Worm (Caenorhabditis elegans): ENCODE results near the gene Y56A3A.31.

Gene Y56A3A.31

DNA sequence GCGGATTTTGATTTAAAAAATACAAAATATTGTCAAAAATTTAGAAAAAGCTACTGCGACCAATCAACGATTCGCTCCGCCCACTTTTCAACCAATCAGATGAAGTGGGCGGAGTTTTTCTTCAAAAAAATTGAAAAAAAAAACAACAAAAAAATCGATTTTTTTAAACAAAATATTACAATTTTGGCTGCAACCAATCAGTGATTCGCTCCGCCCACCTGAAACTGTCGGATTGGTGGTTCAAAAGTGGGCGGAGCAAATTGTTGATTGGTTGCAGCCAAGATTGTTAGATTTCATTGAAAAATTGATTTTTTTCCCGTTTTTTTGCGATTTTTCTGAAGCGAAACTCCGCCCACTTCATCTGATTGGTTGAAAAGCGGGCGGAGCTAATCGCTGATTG lies 59.0 kb downstream of the Y56A3A.31 start:
- TF ChIP-seq efl-1 (optimal IDR thresholded peaks at IDR 0.05) (no peak), efl-1 (GFP tag; optimal IDR thresholded peaks at IDR 0.05 in 1 of 2) (peak in 1 of 2 experiments; percentile 67), lin-15B (tag; optimal IDR thresholded peaks at IDR 0.05) (no peak)

DNA sequence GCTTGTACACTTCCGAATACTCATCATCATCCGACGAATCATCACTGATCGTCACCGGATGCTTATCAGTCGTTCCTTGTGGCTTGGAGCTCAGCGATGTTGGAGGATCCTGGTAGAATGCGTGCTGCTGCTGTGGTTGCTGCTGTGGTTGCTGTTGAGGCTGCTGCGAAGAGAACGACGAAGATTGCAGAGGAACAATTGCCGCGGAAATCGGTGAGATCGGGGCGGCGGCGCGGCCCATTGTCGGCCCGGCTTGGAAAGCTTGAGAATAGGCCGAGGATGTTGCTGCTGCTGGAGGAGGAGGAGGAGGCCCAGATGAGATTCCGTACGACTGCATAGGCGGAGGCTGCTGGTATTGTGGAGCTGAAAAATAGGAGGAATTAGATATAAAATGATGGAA lies 60.0 kb downstream of the Y56A3A.31 start:
- TF ChIP-seq lin-35 (GFP tag; optimal IDR thresholded peaks at IDR 0.05), result no peak
- TF ChIP-seq aly-2 (tag; optimal IDR thresholded peaks at IDR 0.05), result no peak
- TF ChIP-seq vab-15 (tag; optimal IDR thresholded peaks at IDR 0.05), result no peak
- TF ChIP-seq efl-1 (optimal IDR thresholded peaks at IDR 0.05), result no peak
- peak in 1 of 2 experiments; percentile 9 for TF ChIP-seq efl-1 (GFP tag; optimal IDR thresholded peaks at IDR 0.05 in 1 of 2)
- TF ChIP-seq tbx-2 (tag; optimal IDR thresholded peaks at IDR 0.05), result no peak

DNA sequence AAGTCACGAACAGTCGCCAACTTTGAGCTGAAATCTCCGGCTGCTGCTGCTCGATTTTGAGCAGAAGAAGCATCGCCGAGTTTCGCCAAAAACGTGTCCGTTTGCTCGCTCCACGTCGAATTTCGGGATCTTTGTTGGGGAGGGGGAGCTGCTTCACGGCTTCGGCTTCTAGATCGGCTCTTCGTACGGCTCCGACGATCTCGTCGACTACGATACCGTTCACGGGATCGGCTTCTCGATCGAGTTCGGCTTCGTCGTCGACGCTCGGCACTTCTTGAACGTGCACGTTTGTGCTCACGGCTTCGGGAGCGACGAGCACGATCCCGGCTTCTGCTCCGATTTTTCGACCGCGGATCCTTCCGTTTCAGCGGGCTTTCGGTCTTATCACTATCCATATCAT lies 62.9 kb downstream of the Y56A3A.31 start:
- TF ChIP-seq hlh-17 (GFP tag; optimal IDR thresholded peaks at IDR 0.05; ENCODE audit: borderline replicate concordance), result no peak
- TF ChIP-seq unc-30 (tag; optimal IDR thresholded peaks at IDR 0.05), result no peak
- TF ChIP-seq zag-1 (tag; optimal IDR thresholded peaks at IDR 0.05), result no peak
- TF ChIP-seq nhr-47 (tag; optimal IDR thresholded peaks at IDR 0.05), result no peak
- TF ChIP-seq skn-1 (tag; optimal IDR thresholded peaks at IDR 0.05), result no peak
- no peak for TF ChIP-seq lin-15B (tag; optimal IDR thresholded peaks at IDR 0.05)
- no peak for TF ChIP-seq mab-9 (GFP tag; IDR thresholded peaks at IDR 0.05)
- TF ChIP-seq blmp-1 (tag; optimal IDR thresholded peaks at IDR 0.05), result no peak
- TF ChIP-seq tbx-2 (tag; optimal IDR thresholded peaks at IDR 0.05), result no peak
- TF ChIP-seq ets-5 (GFP tag; IDR thresholded peaks at IDR 0.05), result no peak
- no peak for TF ChIP-seq C34B4.2 (tag; optimal IDR thresholded peaks at IDR 0.05)
- TF ChIP-seq dpl-1 (GFP tag; optimal IDR thresholded peaks at IDR 0.05), result no peak
